Fruit fly (Drosophila melanogaster) whole organism, wandering third instar larva: Measurements from ENCODE around the gene CycJ.

Experiments
- Abd-B ChIP-seq: fragments of >200 bp; optimal IDR thresholded peaks from 2 replicates; lab custom pipeline; 2017; ENCODE audit warnings: missing biosample characterization, missing genetic modification characterization
- CG32264 ChIP-seq: fragments of 200-800 bp; sonication (Bioruptor generic); optimal IDR thresholded peaks from 2 replicates; lab custom pipeline; 2016; ENCODE audit warnings: missing biosample characterization, missing genetic modification characterization
- CG9705 ChIP-seq: fragments of 200-800 bp; sonication (Bioruptor generic); optimal IDR thresholded peaks from 2 replicates; lab custom pipeline; 2018; ENCODE audit warnings: missing biosample characterization, mild to moderate bottlenecking, missing genetic modification characterization
- CrebA ChIP-seq: fragments of 200-800 bp; sonication (Bioruptor generic); optimal IDR thresholded peaks from 2 replicates; lab custom pipeline; 2016; ENCODE audit warnings: missing biosample characterization, mild to moderate bottlenecking, missing genetic modification characterization, borderline replicate concordance
- Dfd ChIP-seq: fragments of >200 bp; optimal IDR thresholded peaks from 2 replicates; lab custom pipeline; 2017; ENCODE audit warnings: missing biosample characterization, missing genetic modification characterization
- Dif ChIP-seq: fragments of 200-275, 200-300 bp; sonication (Bioruptor generic); optimal IDR thresholded peaks from 2 replicates; lab custom pipeline; 2018; ENCODE audit warnings: missing biosample characterization, missing genetic modification characterization; ENCODE audit not compliant: partially characterized antibody
- GATAd ChIP-seq: sonication (Bioruptor generic); optimal IDR thresholded peaks from 2 replicates; lab custom pipeline; 2016; ENCODE audit warnings: missing biosample characterization, missing genetic modification characterization
- HLH106 ChIP-seq: fragments of 200-800 bp; optimal IDR thresholded peaks from 3 replicates; lab custom pipeline; 2019; ENCODE audit warnings: missing biosample characterization, mild to moderate bottlenecking, missing genetic modification characterization, moderate library complexity
- Hnf4 ChIP-seq: fragments of 200-800 bp; sonication (Bioruptor generic); optimal IDR thresholded peaks from 2 replicates; lab custom pipeline; 2016; ENCODE audit warnings: missing biosample characterization, mild to moderate bottlenecking, missing genetic modification characterization
- Hr78 ChIP-seq: fragments of >200 bp; optimal IDR thresholded peaks from 2 replicates; lab custom pipeline; 2017; ENCODE audit warnings: missing biosample characterization, missing genetic modification characterization
- Hr83 ChIP-seq: fragments of 200-300 bp; sonication (Bioruptor generic); optimal IDR thresholded peaks from 2 replicates; lab custom pipeline; 2016; ENCODE audit warnings: missing biosample characterization, mild to moderate bottlenecking, missing genetic modification characterization, moderate library complexity; ENCODE audit not compliant: poor library complexity, severe bottlenecking
- Jra ChIP-seq: sonication (Bioruptor generic); optimal IDR thresholded peaks from 2 replicates; lab custom pipeline; 2016; ENCODE audit warnings: missing biosample characterization, missing genetic modification characterization
- Mio ChIP-seq: sonication (Bioruptor generic); optimal IDR thresholded peaks from 2 replicates; lab custom pipeline; 2016; ENCODE audit warnings: missing biosample characterization, missing genetic modification characterization
- Myc ChIP-seq: fragments of >200 bp; optimal IDR thresholded peaks from 2 replicates; lab custom pipeline; 2017
- N ChIP-seq: fragments of >200 bp; optimal IDR thresholded peaks from 2 replicates; lab custom pipeline; 2018; ENCODE audit warnings: missing biosample characterization, missing external identifiers, missing genetic modification characterization
- OdsH ChIP-seq: fragments of 200-800 bp; sonication (Bioruptor generic); optimal IDR thresholded peaks from 2 replicates; lab custom pipeline; 2016; ENCODE audit warnings: missing biosample characterization, mild to moderate bottlenecking, missing genetic modification characterization
- Rel ChIP-seq, 2 experiments: fragments of 200-800 bp; sonication (Bioruptor generic) in 1 of 2; optimal IDR thresholded peaks; 2 replicates in 1 of 2; 3 replicates in 1 of 2; lab custom pipeline; 2016 to 2019; ENCODE audit warnings: mild to moderate bottlenecking in 2 of 2, missing biosample characterization in 2 of 2, missing genetic modification characterization in 2 of 2, moderate library complexity in 1 of 2
- Sp1 ChIP-seq: fragments of 200-800 bp; sonication (Bioruptor generic); optimal IDR thresholded peaks from 3 replicates; lab custom pipeline; 2019; ENCODE audit warnings: missing biosample characterization, mild to moderate bottlenecking, missing genetic modification characterization, moderate library complexity
- Vsx2 ChIP-seq: fragments of 200-300, 225-300 bp; sonication (Bioruptor generic); optimal IDR thresholded peaks from 2 replicates; lab custom pipeline; 2018; ENCODE audit warnings: missing biosample characterization, missing genetic modification characterization; ENCODE audit not compliant: partially characterized antibody
- br ChIP-seq: fragments of 200-800 bp; sonication (Bioruptor generic); optimal IDR thresholded peaks from 2 replicates; lab custom pipeline; 2016; ENCODE audit warnings: missing biosample characterization, missing genetic modification characterization
- brk ChIP-seq: fragments of 200-800 bp; sonication (Bioruptor generic); optimal IDR thresholded peaks from 2 replicates; lab custom pipeline; 2016; ENCODE audit warnings: missing biosample characterization, mild to moderate bottlenecking, missing genetic modification characterization
- dl ChIP-seq, 2 experiments: fragments of 175-275, 200-275 bp in 1 of 2; fragments of 200-275 bp in 1 of 2; sonication (Bioruptor generic); optimal IDR thresholded peaks; lab custom pipeline; 2018; ENCODE audit warnings: mild to moderate bottlenecking in 2 of 2, missing biosample characterization in 2 of 2, missing genetic modification characterization in 2 of 2, moderate library complexity in 2 of 2; ENCODE audit not compliant: partially characterized antibody in 2 of 2, insufficient read depth in 1 of 2
- dmrt93B ChIP-seq: fragments of 200-800 bp; sonication (Bioruptor generic); optimal IDR thresholded peaks from 2 replicates; lab custom pipeline; 2018; ENCODE audit warnings: missing biosample characterization, mild to moderate bottlenecking, missing genetic modification characterization
- dsf ChIP-seq: sonication (Bioruptor generic); optimal IDR thresholded peaks from 2 replicates; lab custom pipeline; 2016; ENCODE audit warnings: missing biosample characterization, missing genetic modification characterization, borderline replicate concordance
- ey ChIP-seq: fragments of 200-800 bp; sonication (Bioruptor generic); optimal IDR thresholded peaks from 2 replicates; lab custom pipeline; 2016; ENCODE audit warnings: missing biosample characterization, missing genetic modification characterization
- foxo ChIP-seq, 2 experiments: fragments of 200-800 bp; sonication (Bioruptor generic); optimal IDR thresholded peaks; 2 replicates in 1 of 2; 3 replicates in 1 of 2; lab custom pipeline; 2016 to 2017; ENCODE audit warnings: missing biosample characterization in 2 of 2, missing genetic modification characterization in 2 of 2
- fru ChIP-seq: fragments of 200-800 bp; sonication (Bioruptor generic); optimal IDR thresholded peaks from 3 replicates; lab custom pipeline; 2016; ENCODE audit warnings: missing biosample characterization, mild to moderate bottlenecking, missing genetic modification characterization
- h ChIP-seq: fragments of 200-800 bp; sonication (Bioruptor generic); optimal IDR thresholded peaks from 3 replicates; lab custom pipeline; 2016; ENCODE audit warnings: missing biosample characterization, mild to moderate bottlenecking, missing genetic modification characterization
- jim ChIP-seq: fragments of 175-275, 200-325 bp; sonication (Bioruptor generic); optimal IDR thresholded peaks from 2 replicates; lab custom pipeline; 2016; ENCODE audit warnings: missing biosample characterization, mild to moderate bottlenecking, missing genetic modification characterization
- lola ChIP-seq: fragments of >200 bp; optimal IDR thresholded peaks from 2 replicates; lab custom pipeline; 2017; ENCODE audit warnings: missing biosample characterization, missing genetic modification characterization
- pan ChIP-seq: fragments of >200 bp; optimal IDR thresholded peaks from 2 replicates; lab custom pipeline; 2017
- psq ChIP-seq: fragments of 200-800 bp; sonication (Bioruptor generic); optimal IDR thresholded peaks from 3 replicates; lab custom pipeline; 2017; ENCODE audit warnings: missing biosample characterization, mild to moderate bottlenecking, missing genetic modification characterization, moderate library complexity
- rgr ChIP-seq: fragments of 200-800 bp; sonication (Bioruptor generic); optimal IDR thresholded peaks from 3 replicates; lab custom pipeline; 2016; ENCODE audit warnings: missing biosample characterization, mild to moderate bottlenecking, missing genetic modification characterization
- sage ChIP-seq: fragments of 200-800 bp; sonication (Bioruptor generic); optimal IDR thresholded peaks from 2 replicates; lab custom pipeline; 2016; ENCODE audit warnings: missing biosample characterization, mild to moderate bottlenecking, missing genetic modification characterization
- sv ChIP-seq: fragments of 200-800 bp; sonication (Bioruptor generic); optimal IDR thresholded peaks from 3 replicates; lab custom pipeline; 2016; ENCODE audit warnings: missing biosample characterization, missing genetic modification characterization
- tai ChIP-seq: sonication (Bioruptor generic); optimal IDR thresholded peaks from 2 replicates; lab custom pipeline; 2016; ENCODE audit warnings: missing biosample characterization, missing genetic modification characterization
- usp ChIP-seq: fragments of >200 bp; optimal IDR thresholded peaks from 2 replicates; lab custom pipeline; 2017; ENCODE audit warnings: missing biosample characterization, missing genetic modification characterization
- woc ChIP-seq: sonication (Bioruptor generic); optimal IDR thresholded peaks from 2 replicates; lab custom pipeline; 2016; ENCODE audit warnings: missing biosample characterization, mild to moderate bottlenecking, missing genetic modification characterization

CycJ gene

DNA sequence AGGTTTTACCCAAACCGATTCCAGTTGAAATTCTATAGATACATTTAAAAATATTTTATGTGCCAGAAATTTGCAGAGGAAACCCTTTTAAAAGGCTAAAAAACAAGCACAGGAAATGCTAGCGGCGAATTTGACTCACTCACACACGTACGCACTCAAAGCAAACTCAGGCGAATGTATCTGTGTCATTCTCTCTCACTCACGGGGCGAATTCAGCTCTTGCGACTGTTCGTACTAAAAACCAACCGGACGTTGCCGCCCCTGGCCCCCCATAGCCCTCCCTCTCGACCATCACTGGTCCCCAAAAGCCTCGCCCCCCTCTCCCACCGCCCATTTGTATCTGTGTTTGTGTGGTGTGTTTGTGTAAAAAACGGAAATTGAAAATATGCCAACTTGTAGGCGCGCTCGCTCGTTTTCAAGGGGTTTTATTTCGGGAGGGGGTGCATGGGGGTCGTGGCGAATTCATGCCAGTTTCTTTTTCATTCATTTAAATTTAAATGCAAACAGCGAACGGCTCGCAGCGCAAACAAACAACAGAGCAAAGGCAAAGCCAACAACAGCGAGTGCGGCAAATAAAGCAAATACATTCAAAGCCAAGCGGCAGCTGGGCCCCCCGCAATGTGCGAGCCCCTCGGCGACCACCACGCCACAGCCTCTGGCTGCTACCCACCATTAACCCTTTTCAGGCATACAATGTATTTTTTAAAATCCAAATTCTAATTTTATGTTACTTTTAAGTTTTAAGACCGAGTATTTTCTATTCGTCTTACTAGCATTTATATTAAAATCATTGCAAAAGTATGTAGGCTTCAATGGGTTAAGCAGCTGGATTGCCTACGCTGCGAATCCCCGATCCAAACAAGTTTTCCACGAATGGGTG lies 47.8 kb upstream of the CycJ start (continued):
- TF ChIP-seq foxo (GFP tag; optimal IDR thresholded peaks at IDR 0.05; lab: Kevin White, UChicago) (peak in 1 of 2 experiments; percentile 40), lola (GFP tag; lab: Kevin White, UChicago) (no peak), fru (GFP tag; lab: Kevin White, UChicago) (peak; percentile 68), N (peak; percentile 61), pan (lab: Kevin White, UChicago) (no peak)

dm6 chr3L:3419369-3420232 lies 46.6 kb upstream of the CycJ start:
- TF ChIP-seq Vsx2 (GFP tag; lab: Kevin White, UChicago) (no peak), Dfd (GFP tag; lab: Kevin White, UChicago) (no peak)

DNA sequence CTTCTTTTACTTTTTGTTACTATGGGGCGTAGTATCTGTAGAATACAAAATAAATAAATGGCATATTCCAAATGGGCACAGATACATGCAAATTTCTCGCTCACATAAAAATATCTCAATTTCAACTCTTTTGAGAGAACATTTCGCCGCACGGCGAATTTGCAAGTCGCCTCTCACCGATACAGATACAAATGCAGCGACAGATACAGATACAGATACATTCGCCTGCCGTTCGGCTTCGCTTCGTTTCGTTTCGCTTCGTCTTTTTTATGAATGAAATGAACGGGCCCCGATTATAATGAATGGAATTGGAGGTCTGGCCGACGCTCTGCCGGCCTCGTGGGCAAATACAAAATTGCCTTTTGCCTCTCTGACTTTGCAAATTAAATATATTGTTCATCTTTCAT lies 46.0 kb upstream of the CycJ start:
- TF ChIP-seq Rel (GFP tag; optimal IDR thresholded peaks at IDR 0.05; lab: Kevin White, UChicago): peak; percentile 70
- TF ChIP-seq Rel (tag; optimal IDR thresholded peaks at IDR 0.05; lab: Kevin White, UChicago): peak; percentile 29
- no peak for TF ChIP-seq Jra (GFP tag; lab: Kevin White, UChicago)
- no peak for TF ChIP-seq Myc (lab: Kevin White, UChicago)
- no peak for TF ChIP-seq CG9705 (GFP tag; lab: Kevin White, UChicago)
- peak; percentile 71 for TF ChIP-seq CrebA (GFP tag; lab: Kevin White, UChicago)
- peak in 1 of 2 experiments; percentile 38 for TF ChIP-seq foxo (GFP tag; optimal IDR thresholded peaks at IDR 0.05; lab: Kevin White, UChicago)
- no peak for TF ChIP-seq ey
- TF ChIP-seq Hnf4 (GFP tag; lab: Kevin White, UChicago): no peak
- peak; percentile 48 for TF ChIP-seq OdsH (GFP tag; lab: Kevin White, UChicago)
- no peak for TF ChIP-seq woc (GFP tag; lab: Kevin White, UChicago)
- TF ChIP-seq jim (GFP tag; lab: Kevin White, UChicago): no peak
- TF ChIP-seq sv (GFP tag; lab: Kevin White, UChicago): no peak
- no peak for TF ChIP-seq GATAd (GFP tag; lab: Kevin White, UChicago)
- TF ChIP-seq Hr78 (GFP tag; lab: Kevin White, UChicago): no peak
- TF ChIP-seq brk (GFP tag; lab: Kevin White, UChicago): peak; percentile 62
- no peak for TF ChIP-seq Sp1 (GFP tag; lab: Kevin White, UChicago)
- no peak for TF ChIP-seq tai (GFP tag; lab: Kevin White, UChicago)
- peak; percentile 15 for TF ChIP-seq CG32264 (GFP tag; lab: Kevin White, UChicago)
- peak; percentile 56 for TF ChIP-seq Hr83 (GFP tag; lab: Kevin White, UChicago)
- no peak for TF ChIP-seq pan (lab: Kevin White, UChicago)
- TF ChIP-seq usp (GFP tag; lab: Kevin White, UChicago): no peak
- peak; percentile 39 for TF ChIP-seq Dif (GFP tag; lab: Kevin White, UChicago)
- TF ChIP-seq lola (GFP tag; lab: Kevin White, UChicago): no peak
- TF ChIP-seq HLH106 (tag; lab: Kevin White, UChicago): no peak
- peak in 1 of 2 experiments; percentile 63 for TF ChIP-seq dl (GFP tag; optimal IDR thresholded peaks at IDR 0.05; lab: Kevin White, UChicago; ENCODE audit: insufficient read depth in 1 of 2, partially characterized antibody in 2 of 2)
- TF ChIP-seq Abd-B: no peak
- no peak for TF ChIP-seq dsf (GFP tag; lab: Kevin White, UChicago)
- TF ChIP-seq Dfd (GFP tag; lab: Kevin White, UChicago): no peak
- no peak for TF ChIP-seq br (GFP tag; lab: Kevin White, UChicago)
- no peak for TF ChIP-seq Vsx2 (GFP tag; lab: Kevin White, UChicago)
- no peak for TF ChIP-seq Mio (GFP tag; lab: Kevin White, UChicago)
- TF ChIP-seq sage: peak; percentile 51
- TF ChIP-seq fru (GFP tag; lab: Kevin White, UChicago): no peak
- no peak for TF ChIP-seq psq (GFP tag; lab: Kevin White, UChicago)
- TF ChIP-seq rgr (GFP tag; lab: Kevin White, UChicago): no peak
- TF ChIP-seq N: peak; percentile 37
- TF ChIP-seq dmrt93B (GFP tag; lab: Kevin White, UChicago): no peak
- peak; percentile 15 for TF ChIP-seq h
